Worm (Caenorhabditis elegans): Measurements from ENCODE around the gene acp-3.

- TF ChIP-seq B0035.1 (tag; optimal IDR thresholded peaks at IDR 0.05): no peak
- no peak for TF ChIP-seq let-526 (GFP tag; IDR thresholded peaks at IDR 0.05)
- no peak for TF ChIP-seq dpl-1 (GFP tag; optimal IDR thresholded peaks at IDR 0.05)
- no peak for TF ChIP-seq him-1 (tag; optimal IDR thresholded peaks at IDR 0.05)
Observed at ce11 chrII:8399064-8399463, 37.9 kb downstream of the acp-3 start, which contains the start of gene dod-23.

Measured in whole organism, young adult.